Fruit fly (Drosophila melanogaster): ENCODE measurements around the gene Nbr.

DNA sequence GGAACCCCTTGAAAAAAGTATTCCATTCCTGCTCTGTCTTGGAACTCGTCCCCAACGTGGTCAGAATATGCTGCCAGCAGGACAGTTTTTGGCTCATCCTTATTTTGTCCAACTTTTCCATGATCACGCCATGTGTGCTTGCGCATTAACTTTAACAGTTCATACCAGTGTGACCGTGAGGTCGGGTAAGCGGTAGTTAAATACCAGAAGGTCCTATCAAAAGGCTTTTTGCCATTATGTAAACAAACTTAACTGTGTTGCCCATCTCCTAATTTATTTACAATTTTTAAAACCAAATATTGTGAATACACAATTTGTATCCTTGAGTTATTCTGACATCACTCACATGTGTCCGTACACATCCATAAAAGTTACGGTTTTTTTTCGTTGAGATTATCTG lies 14.6 kb downstream of the Nbr start, which contains the start of gene del:
- no peak for TF ChIP-seq Sox102F (GFP tag; optimal IDR thresholded peaks at IDR 0.05)
- no peak for TF ChIP-seq CG16779 (tag; optimal IDR thresholded peaks at IDR 0.05)

Measured in whole organism, prepupa.